Worm (Caenorhabditis elegans) whole organism, midembryonic: ENCODE results near the gene ceh-89.

ENCODE experiments used
- T22C8.4 ChIP-seq: fragments of 200-800 bp; sonication (Bioruptor generic); IDR thresholded peaks from 2 replicates; pipeline ENCODE4 v1.3.6; 2022; ENCODE audit warnings: missing genetic modification characterization, missing compliant biosample characterization
- cog-1 ChIP-seq: sonication (generic microtip); optimal IDR thresholded peaks from 2 replicates; lab custom pipeline; 2016; ENCODE audit warnings: missing genetic modification characterization, missing compliant biosample characterization
- flt-1 ChIP-seq: fragments of 200-800 bp; sonication (Bioruptor generic); IDR thresholded peaks from 2 replicates; pipeline ENCODE4 v1.3.6; 2022; ENCODE audit warnings: missing genetic modification characterization, missing compliant biosample characterization
- med-1 ChIP-seq: sonication (generic microtip); optimal IDR thresholded peaks from 2 replicates; lab custom pipeline; 2017; ENCODE audit warnings: missing genetic modification characterization, mild to moderate bottlenecking, missing compliant biosample characterization, antibody characterized with exemption, missing genetic modification reagents; ENCODE audit not compliant: insufficient read depth
- ref-1 ChIP-seq: fragments of 200-800 bp; sonication (Bioruptor generic); conservative IDR thresholded peaks from 2 replicates; pipeline ENCODE4 v1.3.6; 2022; ENCODE audit warnings: missing genetic modification reagents, missing genetic modification characterization, missing compliant biosample characterization
- tab-1 ChIP-seq: fragments of 200-800 bp; sonication (Bioruptor generic); IDR thresholded peaks from 2 replicates; pipeline ENCODE4 v1.3.6; 2022; ENCODE audit warnings: missing genetic modification characterization, missing compliant biosample characterization
- ztf-29 ChIP-seq: fragments of 200-800 bp; sonication (Bioruptor generic); IDR thresholded peaks from 2 replicates; pipeline ENCODE4 v1.3.6; 2022; ENCODE audit warnings: missing genetic modification reagents, missing genetic modification characterization, missing compliant biosample characterization

DNA sequence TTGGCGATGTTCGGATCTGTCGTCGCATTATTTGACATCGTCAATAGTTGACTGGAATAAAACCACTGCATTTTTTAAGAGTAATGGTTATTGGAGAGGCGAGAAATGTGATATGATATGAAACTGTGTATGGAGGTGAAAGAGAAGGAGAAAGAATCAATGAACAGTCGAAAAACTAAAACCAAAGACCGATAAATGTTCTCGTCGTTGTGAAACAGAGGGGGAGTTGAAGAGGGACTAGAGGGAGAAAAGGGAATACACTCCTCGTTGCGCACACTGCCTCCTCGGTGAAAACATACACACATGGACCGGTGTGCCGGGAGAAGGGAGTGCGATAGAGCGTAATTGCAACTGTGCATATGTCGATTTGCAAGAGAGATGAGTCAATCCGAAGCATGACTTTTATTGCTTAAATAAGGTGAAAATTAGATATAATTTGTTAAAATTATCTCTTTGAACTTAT is 27.9 kb downstream of the ceh-89 start, which contains the start of gene sym-4:
- TF ChIP-seq ztf-29 (GFP tag; lab: Robert Waterston, UW) (no peak), med-1 (GFP tag; lab: Kevin White, UChicago) (no peak), ref-1 (no peak), cog-1 (peak; percentile 65), T22C8.4 (GFP tag; lab: Robert Waterston, UW) (no peak), tab-1 (GFP tag; lab: Robert Waterston, UW) (no peak), flt-1 (0 out of 2 replicates have a peak, but pooled peaks have one; percentile 37)
